Fruit fly (Drosophila melanogaster) whole organism, embryonic: ENCODE data around the gene CG34001.
A peak's percentile ranks its signal among the peaks of the same experiment; 100 is the strongest.

Experiments
- Antp ChIP-seq: fragments of 200-800 bp; sonication (Bioruptor generic); optimal IDR thresholded peaks from 3 replicates; lab custom pipeline; 2016; ENCODE audit warnings: missing biosample characterization, missing genetic modification characterization
- CG10209 ChIP-seq: fragments of 200-800 bp; sonication (Bioruptor generic); optimal IDR thresholded peaks from 3 replicates; lab custom pipeline; 2017; ENCODE audit warnings: missing biosample characterization, mild to moderate bottlenecking, missing genetic modification characterization, missing genetic modification reagents
- CG10321 ChIP-seq: fragments of 200-800 bp; sonication (Bioruptor generic); IDR thresholded peaks from 2 replicates; pipeline ENCODE4 v1.3.6; 2022; ENCODE audit warnings: missing biosample characterization, missing genetic modification characterization
- CG10366 ChIP-seq: fragments of 200-800 bp; sonication (Bioruptor generic); IDR thresholded peaks from 2 replicates; pipeline ENCODE4 v1.3.6; 2022; ENCODE audit warnings: missing biosample characterization, missing genetic modification characterization
- CG11247 ChIP-seq: fragments of 200-800 bp; sonication (Bioruptor generic); IDR thresholded peaks from 2 replicates; pipeline ENCODE4 v1.3.6; 2022; ENCODE audit warnings: missing biosample characterization, missing genetic modification characterization
- CG12299 ChIP-seq: fragments of 200-800 bp; sonication (Bioruptor generic); optimal IDR thresholded peaks from 2 replicates; lab custom pipeline; 2018; ENCODE audit warnings: missing biosample characterization, mild to moderate bottlenecking, missing genetic modification characterization
- CG12744 ChIP-seq: fragments of 200-800 bp; sonication (Bioruptor generic); optimal IDR thresholded peaks from 2 replicates; lab custom pipeline; 2016; ENCODE audit warnings: missing biosample characterization, missing genetic modification characterization
- CG12942 ChIP-seq: fragments of 200-800 bp; sonication (Bioruptor generic); optimal IDR thresholded peaks from 3 replicates; lab custom pipeline; 2016; ENCODE audit warnings: missing biosample characterization, missing genetic modification characterization
- CG17829 ChIP-seq: fragments of 200-800 bp; optimal IDR thresholded peaks from 2 replicates; lab custom pipeline; 2019; ENCODE audit warnings: missing biosample characterization, mild to moderate bottlenecking, missing genetic modification characterization, moderate library complexity
- CG31365 ChIP-seq: fragments of 200-800 bp; sonication (Bioruptor generic); optimal IDR thresholded peaks from 2 replicates; lab custom pipeline; 2018; ENCODE audit warnings: missing biosample characterization, mild to moderate bottlenecking, missing genetic modification characterization
- CG4617 ChIP-seq: fragments of 200-800 bp; sonication (Bioruptor generic); optimal IDR thresholded peaks from 3 replicates; lab custom pipeline; 2016; ENCODE audit warnings: missing biosample characterization, missing genetic modification characterization, borderline replicate concordance
- CG7745 ChIP-seq: fragments of 200-800 bp; sonication (Bioruptor generic); optimal IDR thresholded peaks from 2 replicates; lab custom pipeline; 2018; ENCODE audit warnings: missing biosample characterization, mild to moderate bottlenecking, missing genetic modification characterization, moderate library complexity
- CG8290 ChIP-seq, 3 experiments: fragments of 200-800 bp; sonication (Bioruptor generic); optimal IDR thresholded peaks; 2 replicates each; lab custom pipeline; 2016 to 2019; ENCODE audit warnings: missing biosample characterization in 3 of 3, missing genetic modification characterization in 3 of 3, mild to moderate bottlenecking in 2 of 3, moderate library complexity in 1 of 3
- CG8388 ChIP-seq: fragments of 200-800 bp; sonication (Bioruptor generic); optimal IDR thresholded peaks from 2 replicates; lab custom pipeline; 2019; ENCODE audit warnings: missing biosample characterization, mild to moderate bottlenecking, missing genetic modification characterization, moderate library complexity
- CG9797 ChIP-seq: fragments of 200-800 bp; sonication (Bioruptor generic); optimal IDR thresholded peaks from 3 replicates; lab custom pipeline; 2018; ENCODE audit warnings: missing biosample characterization, mild to moderate bottlenecking, missing genetic modification characterization
- CoRest ChIP-seq: fragments of 200-800 bp; sonication (Bioruptor generic); optimal IDR thresholded peaks from 3 replicates; lab custom pipeline; 2018; ENCODE audit warnings: missing biosample characterization, mild to moderate bottlenecking, missing genetic modification characterization, moderate library complexity
- D19B ChIP-seq: fragments of 200-800 bp; sonication (Bioruptor generic); optimal IDR thresholded peaks from 2 replicates; lab custom pipeline; 2017; ENCODE audit warnings: missing biosample characterization, mild to moderate bottlenecking, missing genetic modification characterization
- Dad ChIP-seq: fragments of 200-800 bp; sonication (Bioruptor generic); optimal IDR thresholded peaks from 3 replicates; lab custom pipeline; 2016; ENCODE audit warnings: missing biosample characterization, missing genetic modification characterization
- Hr39 ChIP-seq: fragments of >200 bp; optimal IDR thresholded peaks from 2 replicates; lab custom pipeline; 2017
- Med ChIP-seq: fragments of 200-800 bp; sonication (Bioruptor generic); peaks from one replicate; lab custom pipeline; 2016; ENCODE audit warnings: missing biosample characterization, missing genetic modification characterization, mild to moderate bottlenecking, inconsistent platforms, moderate library complexity
- NC2α ChIP-seq: fragments of 200-800 bp; sonication (Bioruptor generic); optimal IDR thresholded peaks from 2 replicates; lab custom pipeline; 2016; ENCODE audit warnings: missing biosample characterization, missing genetic modification characterization
- Nf-YB ChIP-seq: fragments of 200-800 bp; sonication (Bioruptor generic); optimal IDR thresholded peaks from 3 replicates; lab custom pipeline; 2019; ENCODE audit warnings: missing biosample characterization, mild to moderate bottlenecking, missing genetic modification characterization, moderate library complexity
- Side ChIP-seq: fragments of 200-800 bp; sonication (Bioruptor generic); optimal IDR thresholded peaks from 2 replicates; lab custom pipeline; 2016; ENCODE audit warnings: missing biosample characterization, missing genetic modification characterization
- Sin3A ChIP-seq: fragments of >200 bp; optimal IDR thresholded peaks from 2 replicates; lab custom pipeline; 2018
- ase ChIP-seq: fragments of 200-800 bp; sonication (Bioruptor generic); IDR thresholded peaks from 3 replicates; pipeline ENCODE4 v1.3.6; 2022; ENCODE audit warnings: missing biosample characterization, missing genetic modification characterization
- ato ChIP-seq: fragments of 200-800 bp; sonication (Bioruptor generic); IDR thresholded peaks from 2 replicates; pipeline ENCODE4 v1.3.6; 2022; ENCODE audit warnings: missing biosample characterization, missing genetic modification characterization; ENCODE audit not compliant: partially characterized antibody
- bigmax ChIP-seq: fragments of 200-800 bp; sonication (Bioruptor generic); optimal IDR thresholded peaks from 2 replicates; lab custom pipeline; 2018; ENCODE audit warnings: missing biosample characterization, mild to moderate bottlenecking, missing genetic modification characterization
- dm ChIP-seq: fragments of 200-800 bp; sonication (Bioruptor generic); optimal IDR thresholded peaks from 3 replicates; lab custom pipeline; 2016; ENCODE audit warnings: missing biosample characterization, missing genetic modification characterization
- esg ChIP-seq: fragments of 200-800 bp; sonication (Bioruptor generic); conservative IDR thresholded peaks from 2 replicates; pipeline ENCODE4 v1.3.6; 2022; ENCODE audit warnings: missing biosample characterization, missing genetic modification characterization
- exex ChIP-seq: fragments of 200-800 bp; sonication (Bioruptor generic); optimal IDR thresholded peaks from 4 replicates; lab custom pipeline; 2018; ENCODE audit warnings: missing biosample characterization, mild to moderate bottlenecking, missing genetic modification characterization, moderate library complexity
- eyg ChIP-seq: fragments of 200-800 bp; sonication (Bioruptor generic); optimal IDR thresholded peaks from 3 replicates; lab custom pipeline; 2016; ENCODE audit warnings: missing biosample characterization, missing genetic modification characterization
- fu2 ChIP-seq: fragments of 200-800 bp; sonication (Bioruptor generic); optimal IDR thresholded peaks from 2 replicates; lab custom pipeline; 2016; ENCODE audit warnings: missing biosample characterization, missing genetic modification characterization
- gt ChIP-seq: fragments of 200-800 bp; sonication (Bioruptor generic); IDR thresholded peaks from 2 replicates; pipeline ENCODE4 v1.3.6; 2022; ENCODE audit warnings: missing biosample characterization, missing genetic modification characterization
- hth ChIP-seq: fragments of >200 bp; optimal IDR thresholded peaks from 2 replicates; lab custom pipeline; 2017; ENCODE audit warnings: inconsistent platforms
- ken ChIP-seq: fragments of 200-800 bp; sonication (Bioruptor generic); IDR thresholded peaks from 3 replicates; pipeline ENCODE4 v1.3.6; 2022; ENCODE audit warnings: missing biosample characterization, missing genetic modification characterization
- nerfin-1 ChIP-seq: fragments of 200-800 bp; sonication (Bioruptor generic); optimal IDR thresholded peaks from 3 replicates; lab custom pipeline; 2019; ENCODE audit warnings: missing biosample characterization, mild to moderate bottlenecking, missing genetic modification characterization, moderate library complexity
- nerfin-2 ChIP-seq: fragments of 200-800 bp; sonication (Bioruptor generic); IDR thresholded peaks from 2 replicates; pipeline ENCODE4 v1.3.6; 2022; ENCODE audit warnings: missing biosample characterization, missing genetic modification characterization; ENCODE audit not compliant: partially characterized antibody
- org-1 ChIP-seq: fragments of 200-800 bp; sonication (Bioruptor generic); optimal IDR thresholded peaks from 2 replicates; lab custom pipeline; 2017; ENCODE audit warnings: missing biosample characterization, missing genetic modification characterization
- p53 ChIP-seq: fragments of 200-800 bp; sonication (Bioruptor generic); optimal IDR thresholded peaks from 2 replicates; lab custom pipeline; 2016; ENCODE audit warnings: missing biosample characterization, missing genetic modification characterization
- repo ChIP-seq: fragments of 200-800 bp; sonication (Bioruptor generic); optimal IDR thresholded peaks from 2 replicates; lab custom pipeline; 2016; ENCODE audit warnings: missing biosample characterization, missing genetic modification characterization
- rib ChIP-seq: fragments of 200-800 bp; sonication (Bioruptor generic); IDR thresholded peaks from 2 replicates; pipeline ENCODE4 v1.3.6; 2022; ENCODE audit warnings: missing biosample characterization, missing genetic modification characterization
- ro ChIP-seq: fragments of 200-800 bp; sonication (Bioruptor generic); IDR thresholded peaks from 2 replicates; pipeline ENCODE4 v1.3.6; 2022; ENCODE audit warnings: missing biosample characterization, missing genetic modification characterization
- slbo ChIP-seq: fragments of 200-800 bp; sonication (Bioruptor generic); IDR thresholded peaks from 2 replicates; pipeline ENCODE4 v1.3.6; 2022; ENCODE audit warnings: missing biosample characterization, missing genetic modification characterization
- ssp ChIP-seq: fragments of 200-800 bp; sonication (Bioruptor generic); IDR thresholded peaks from 2 replicates; pipeline ENCODE4 v1.3.6; 2022; ENCODE audit warnings: missing biosample characterization, missing genetic modification characterization
- tin ChIP-seq: fragments of 200-800 bp; sonication (Bioruptor generic); optimal IDR thresholded peaks from 3 replicates; lab custom pipeline; 2016; ENCODE audit warnings: missing biosample characterization, missing genetic modification characterization
- tx ChIP-seq: fragments of 200-800 bp; sonication (Bioruptor generic); optimal IDR thresholded peaks from 2 replicates; lab custom pipeline; 2016; ENCODE audit warnings: missing biosample characterization, missing genetic modification characterization
- unpg ChIP-seq: fragments of 200-800 bp; sonication (Bioruptor generic); optimal IDR thresholded peaks from 3 replicates; lab custom pipeline; 2018; ENCODE audit warnings: missing biosample characterization, mild to moderate bottlenecking, missing genetic modification characterization, moderate library complexity
- usp ChIP-seq: fragments of >200 bp; optimal IDR thresholded peaks from 2 replicates; lab custom pipeline; 2017; ENCODE audit warnings: missing biosample characterization, missing genetic modification characterization
- vvl ChIP-seq: fragments of 200-800 bp; sonication (Bioruptor generic); IDR thresholded peaks from 2 replicates; pipeline ENCODE4 v1.3.6; 2022; ENCODE audit warnings: missing biosample characterization, missing genetic modification characterization
- wdn ChIP-seq: fragments of 200-800 bp; sonication (Bioruptor generic); IDR thresholded peaks from 2 replicates; pipeline ENCODE4 v1.3.6; 2022; ENCODE audit warnings: missing biosample characterization, missing genetic modification characterization

Gene CG34001

DNA sequence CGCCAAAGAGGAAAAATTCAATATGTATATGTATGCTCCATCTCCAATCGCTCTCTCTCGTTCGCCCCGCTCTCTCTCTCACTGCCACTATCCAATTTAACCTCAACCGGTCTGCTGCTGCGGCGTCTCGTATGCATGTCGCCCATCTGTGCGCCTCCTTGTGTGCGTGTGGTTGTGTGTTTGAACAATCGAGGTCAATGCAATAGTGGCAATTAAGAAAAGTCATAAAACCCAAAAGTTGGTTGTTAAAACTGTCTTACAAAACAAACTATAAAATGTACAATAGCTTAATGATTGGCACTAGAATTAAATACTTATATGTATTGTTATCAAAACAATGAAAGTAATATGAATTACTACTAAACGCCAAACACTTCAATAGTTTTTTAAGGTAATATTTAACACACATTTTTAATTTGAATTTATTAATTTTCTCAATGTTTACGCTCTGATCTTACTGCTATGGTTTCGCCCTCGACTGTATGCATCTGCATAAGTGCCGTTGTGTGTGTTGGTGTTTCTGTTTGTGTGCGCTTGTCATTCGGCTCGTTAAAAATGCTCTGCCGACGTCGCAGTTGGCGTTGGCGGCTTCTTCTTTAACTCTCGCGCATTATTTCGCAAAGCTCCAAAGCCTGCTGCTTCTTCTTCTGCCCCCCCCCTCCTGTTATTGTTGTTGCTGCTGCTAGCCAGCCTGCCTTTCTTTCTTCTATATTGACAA is 34.7 kb downstream of the CG34001 start (continued):
- TF ChIP-seq CG10321 (GFP tag; lab: Robert Waterston, UW) (peak; percentile 59; the same call in 1 of the 2 replicates), CG8290 (GFP tag; optimal IDR thresholded peaks at IDR 0.05; lab: Kevin White, UChicago) (peak; percentile 94), CG8290 (tag; optimal IDR thresholded peaks at IDR 0.05; lab: Kevin White, UChicago) (peak; percentile 85 to 96), CoRest (tag; lab: Kevin White, UChicago) (peak; percentile 99), CG12942 (GFP tag; lab: Kevin White, UChicago) (peak; percentile 89), Hr39 (lab: Kevin White, UChicago) (no peak), CG31365 (peak; percentile 80), D19B (GFP tag; lab: Kevin White, UChicago) (peak; percentile 89), ato (GFP tag; lab: Robert Waterston, UW) (no peak), exex (peak; percentile 88), org-1 (GFP tag; lab: Kevin White, UChicago) (peak; percentile 98), CG4617 (peak; percentile 74), ro (GFP tag; lab: Robert Waterston, UW) (peak; percentile 83), CG17829 (tag; lab: Kevin White, UChicago) (peak; percentile 99), ken (peak; percentile 75), usp (GFP tag; lab: Kevin White, UChicago) (no peak), CG10209 (GFP tag; lab: Kevin White, UChicago) (peak; percentile 98), CG12299 (peak; percentile 97), tin (GFP tag; lab: Kevin White, UChicago) (peak; percentile 96), Side (GFP tag; lab: Kevin White, UChicago) (peak; percentile 92), eyg (peak; percentile 56), Med (GFP tag; lab: Kevin White, UChicago) (peak; percentile 98), slbo (GFP tag; lab: Robert Waterston, UW) (peak; percentile 87), bigmax (GFP tag; lab: Kevin White, UChicago) (peak; percentile 92), p53 (peak; percentile 74), esg (GFP tag; lab: Robert Waterston, UW) (peak; percentile 94), CG8388 (GFP tag; lab: Kevin White, UChicago) (peak; percentile 98), repo (GFP tag; lab: Kevin White, UChicago) (peak; percentile 69), gt (GFP tag; lab: Robert Waterston, UW) (peak; percentile 59; the same call in 1 of the 2 replicates), ssp (GFP tag; lab: Robert Waterston, UW) (peak; percentile 78), CG11247 (GFP tag; lab: Robert Waterston, UW) (no peak; the same call in none of the 2 replicates), Antp (GFP tag; lab: Kevin White, UChicago) (peak; percentile 64), rib (GFP tag; lab: Robert Waterston, UW) (no peak), vvl (GFP tag; lab: Robert Waterston, UW) (peak; percentile 96), CG7745 (tag; lab: Kevin White, UChicago) (peak; percentile 59), nerfin-2 (GFP tag; lab: Robert Waterston, UW) (no peak), Nf-YB (GFP tag; lab: Kevin White, UChicago) (peak; percentile 90), Sin3A (lab: Kevin White, UChicago) (no peak), Dad (GFP tag; lab: Kevin White, UChicago) (peak; percentile 78), tx (GFP tag; lab: Kevin White, UChicago) (peak; percentile 67), fu2 (GFP tag; lab: Kevin White, UChicago) (peak; percentile 69), dm (peak; percentile 71), CG10366 (GFP tag; lab: Robert Waterston, UW) (peak; percentile 89; the same call in 1 of the 2 replicates), NC2α (GFP tag; lab: Kevin White, UChicago) (peak; percentile 64), ase (peak; percentile 85; the same call in 2 of the 3 replicates), wdn (GFP tag; lab: Robert Waterston, UW) (peak; percentile 57; the same call in 1 of the 2 replicates), nerfin-1 (peak; percentile 98), CG9797 (GFP tag; lab: Kevin White, UChicago) (peak; percentile 29), CG12744 (GFP tag; lab: Kevin White, UChicago) (peak; percentile 85), hth (lab: Kevin White, UChicago) (no peak), unpg (GFP tag; lab: Kevin White, UChicago) (peak; percentile 97)
